Fruit fly (Drosophila melanogaster): ENCODE data around the gene CG6912.

Gene CG6912

dm6 chr3R:15130873-15131272 lies 5.9 kb downstream of the CG6912 start:
- TF ChIP-seq noc (tag; optimal IDR thresholded peaks at IDR 0.05), result no peak

dm6 chr3R:15129998-15130397 lies 6.8 kb downstream of the CG6912 start:
- TF ChIP-seq noc (tag; optimal IDR thresholded peaks at IDR 0.05), result no peak

dm6 chr3R:15128646-15129429 lies 8.0 kb downstream of the CG6912 start:
- TF ChIP-seq noc (tag; optimal IDR thresholded peaks at IDR 0.05), result no peak

dm6 chr3R:15128060-15128459 lies 8.7 kb downstream of the CG6912 start:
- peak; percentile 25 for TF ChIP-seq noc (tag; optimal IDR thresholded peaks at IDR 0.05)

- TF ChIP-seq noc (tag; optimal IDR thresholded peaks at IDR 0.05), result no peak
These were observed 11.0 kb downstream of the CG6912 start for dm6 chr3R:15125796-15126195.

dm6 chr3R:15124559-15124958 lies 12.2 kb downstream of the CG6912 start:
- no peak for TF ChIP-seq noc (tag; optimal IDR thresholded peaks at IDR 0.05)

- no peak for TF ChIP-seq noc (tag; optimal IDR thresholded peaks at IDR 0.05)
These were observed 13.6 kb downstream of the CG6912 start for dm6 chr3R:15123036-15123715.

dm6 chr3R:15121599-15122394 lies 15.0 kb downstream of the CG6912 start:
- TF ChIP-seq noc (tag; optimal IDR thresholded peaks at IDR 0.05), result no peak

dm6 chr3R:15119730-15120129 lies 17.1 kb downstream of the CG6912 start:
- no peak for TF ChIP-seq noc (tag; optimal IDR thresholded peaks at IDR 0.05)

dm6 chr3R:15117765-15118164 lies 19.0 kb downstream of the CG6912 start:
- TF ChIP-seq noc (tag; optimal IDR thresholded peaks at IDR 0.05), result no peak

dm6 chr3R:15114465-15115228 lies 22.2 kb downstream of the CG6912 start:
- no peak for TF ChIP-seq noc (tag; optimal IDR thresholded peaks at IDR 0.05)

dm6 chr3R:15113584-15113983 lies 23.2 kb downstream of the CG6912 start:
- no peak for TF ChIP-seq noc (tag; optimal IDR thresholded peaks at IDR 0.05)

- TF ChIP-seq noc (tag; optimal IDR thresholded peaks at IDR 0.05), result no peak
These were observed 24.6 kb downstream of the CG6912 start for dm6 chr3R:15112232-15112631.

- TF ChIP-seq noc (tag; optimal IDR thresholded peaks at IDR 0.05), result no peak
These were observed 26.7 kb downstream of the CG6912 start for dm6 chr3R:15110135-15110534.

- TF ChIP-seq noc (tag; optimal IDR thresholded peaks at IDR 0.05), result peak; percentile 63
These were observed 41.2 kb downstream of the CG6912 start, which contains the start of gene CG6966 for dm6 chr3R:15095550-15096031. CG6966 (minus strand) TSS chr3R:15095631.

dm6 chr3R:15094929-15095236 lies 41.9 kb downstream of the CG6912 start:
- no peak for TF ChIP-seq noc (tag; optimal IDR thresholded peaks at IDR 0.05)
